Worm (Caenorhabditis elegans) whole organism, late embryonic: ENCODE data around the gene lpr-3.

ENCODE experiments used
- ceh-2 ChIP-seq: sonication (generic microtip); optimal IDR thresholded peaks from 2 replicates; lab custom pipeline; 2016; ENCODE audit warnings: missing genotype, missing genetic modification characterization, missing compliant biosample characterization
- ceh-6 ChIP-seq: fragments of 200-800 bp; sonication (Bioruptor generic); optimal IDR thresholded peaks from 2 replicates; lab custom pipeline; 2018; ENCODE audit warnings: mild to moderate bottlenecking, missing genetic modification characterization, missing compliant biosample characterization
- elt-2 ChIP-seq: sonication (generic microtip); optimal IDR thresholded peaks from 2 replicates; lab custom pipeline; 2016; ENCODE audit warnings: missing genetic modification reagents, missing genetic modification characterization, missing compliant biosample characterization
- fkh-10 ChIP-seq: fragments of 150-350 bp; optimal IDR thresholded peaks from 2 replicates; lab custom pipeline; 2014; ENCODE audit warnings: missing biosample characterization, missing genetic modification reagents, missing genetic modification characterization
- gmeb-2 ChIP-seq: sonication (generic microtip); optimal IDR thresholded peaks from 2 replicates; lab custom pipeline; 2016; ENCODE audit warnings: missing genetic modification characterization, inconsistent platforms, missing compliant biosample characterization
- hlh-30 ChIP-seq: sonication (generic microtip); optimal IDR thresholded peaks from 2 replicates; lab custom pipeline; 2017; ENCODE audit warnings: antibody characterized with exemption, missing genetic modification characterization, missing compliant biosample characterization; ENCODE audit not compliant: insufficient read depth
- pag-3 ChIP-seq: sonication (generic microtip); optimal IDR thresholded peaks from 2 replicates; lab custom pipeline; 2016; ENCODE audit warnings: missing compliant biosample characterization, missing genetic modification characterization, borderline replicate concordance
- pat-9 ChIP-seq: fragments of 200-800 bp; sonication (Bioruptor generic); optimal IDR thresholded peaks from 2 replicates; lab custom pipeline; 2018; ENCODE audit warnings: mild to moderate bottlenecking, missing genetic modification characterization, moderate library complexity, missing compliant biosample characterization
- rnt-1 ChIP-seq: sonication (generic microtip); optimal IDR thresholded peaks from 2 replicates; lab custom pipeline; 2016; ENCODE audit warnings: missing genetic modification characterization, missing compliant biosample characterization
- syd-9 ChIP-seq: sonication (generic microtip); optimal IDR thresholded peaks from 2 replicates; lab custom pipeline; 2016; ENCODE audit warnings: mild to moderate bottlenecking, missing genetic modification characterization, moderate library complexity, missing compliant biosample characterization
- unc-55 ChIP-seq: sonication (generic microtip); optimal IDR thresholded peaks from 2 replicates; lab custom pipeline; 2017; ENCODE audit warnings: missing biosample characterization, missing genetic modification reagents, missing genetic modification characterization
- unc-86 ChIP-seq: sonication (generic microtip); optimal IDR thresholded peaks from 2 replicates; lab custom pipeline; 2016; ENCODE audit warnings: missing genetic modification characterization, missing compliant biosample characterization
- zip-5 ChIP-seq: sonication (generic microtip); optimal IDR thresholded peaks from 2 replicates; lab custom pipeline; 2016; ENCODE audit warnings: missing genetic modification characterization, missing compliant biosample characterization

DNA sequence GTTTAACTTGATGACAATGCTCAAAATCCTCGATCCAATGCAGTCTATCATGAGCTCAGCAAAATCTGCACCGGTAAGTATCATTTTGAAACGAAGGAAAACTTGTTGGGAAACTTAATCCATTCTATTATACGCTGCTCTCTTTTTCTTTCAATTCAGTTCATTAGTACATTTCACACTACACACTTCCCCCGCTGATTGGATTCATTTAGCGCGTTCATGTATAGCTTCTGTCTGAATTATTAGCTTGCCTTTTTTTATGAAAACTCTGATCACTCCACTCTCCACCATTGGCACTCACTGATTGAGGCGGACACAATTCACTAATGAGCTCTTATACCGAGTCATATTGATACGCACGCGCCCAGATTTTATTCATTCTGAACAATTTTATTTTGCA is 19.0 kb upstream of the lpr-3 start:
- TF ChIP-seq ceh-2 (tag; lab: Kevin White, UChicago) (no peak), ceh-6 (GFP tag; lab: Kevin White, UChicago) (no peak), rnt-1 (tag; lab: Kevin White, UChicago) (no peak), fkh-10 (GFP tag; lab: Kevin White, UChicago) (no peak), unc-55 (GFP tag; lab: Kevin White, UChicago) (no peak), gmeb-2 (tag; lab: Kevin White, UChicago) (no peak), pag-3 (no peak), pat-9 (tag; lab: Kevin White, UChicago) (no peak), hlh-30 (tag; lab: Kevin White, UChicago) (no peak), elt-2 (tag; lab: Kevin White, UChicago) (no peak), unc-86 (tag; lab: Kevin White, UChicago) (no peak), syd-9 (tag; lab: Kevin White, UChicago) (no peak), zip-5 (no peak)
